Fruit fly (Drosophila melanogaster) whole organism, embryonic: ENCODE measurements around the gene Mrp5.

Source experiments
- Atf6 ChIP-seq: fragments of 200-800 bp; sonication (Bioruptor generic); IDR thresholded peaks from 2 replicates; pipeline ENCODE4 v1.3.6; 2022; ENCODE audit warnings: missing biosample characterization, missing genetic modification characterization
- CG11560 ChIP-seq: fragments of 200-800 bp; sonication (Bioruptor generic); IDR thresholded peaks from 3 replicates; pipeline ENCODE4 v1.3.6; 2022; ENCODE audit warnings: missing biosample characterization, missing genetic modification characterization
- CG12769 ChIP-seq: fragments of 200-800 bp; sonication (Bioruptor generic); optimal IDR thresholded peaks from 2 replicates; lab custom pipeline; 2019; ENCODE audit warnings: missing biosample characterization, mild to moderate bottlenecking, missing genetic modification characterization, moderate library complexity
- CG13123 ChIP-seq: fragments of 200-800 bp; sonication (Bioruptor generic); optimal IDR thresholded peaks from 2 replicates; lab custom pipeline; 2016; ENCODE audit warnings: missing biosample characterization, missing genetic modification characterization
- CG13287 ChIP-seq: fragments of 200-800 bp; sonication (Bioruptor generic); IDR thresholded peaks from 2 replicates; pipeline ENCODE4 v1.3.6; 2022; ENCODE audit warnings: missing biosample characterization, missing genetic modification characterization; ENCODE audit not compliant: partially characterized antibody
- CG14014 ChIP-seq: fragments of 200-800 bp; sonication (Bioruptor generic); IDR thresholded peaks from 2 replicates; pipeline ENCODE4 v1.3.6; 2022; ENCODE audit warnings: missing biosample characterization, missing genetic modification characterization
- CG14860 ChIP-seq: fragments of 200-800 bp; sonication (Bioruptor generic); IDR thresholded peaks from 3 replicates; pipeline ENCODE4 v1.3.6; 2022; ENCODE audit warnings: missing biosample characterization, missing genetic modification characterization; ENCODE audit not compliant: partially characterized antibody
- CG2116 ChIP-seq: fragments of 200-800 bp; sonication (Bioruptor generic); optimal IDR thresholded peaks from 3 replicates; lab custom pipeline; 2018; ENCODE audit warnings: missing biosample characterization, mild to moderate bottlenecking, missing genetic modification characterization
- CG2120 ChIP-seq: fragments of 200-800 bp; sonication (Bioruptor generic); optimal IDR thresholded peaks from 3 replicates; lab custom pipeline; 2016; ENCODE audit warnings: missing biosample characterization, missing genetic modification characterization
- CG32532 ChIP-seq: fragments of 200-800 bp; sonication (Bioruptor generic); IDR thresholded peaks from 2 replicates; pipeline ENCODE4 v1.3.6; 2022; ENCODE audit warnings: missing biosample characterization, missing genetic modification characterization
- CG4328 ChIP-seq: fragments of 200-800 bp; sonication (Bioruptor generic); optimal IDR thresholded peaks from 3 replicates; lab custom pipeline; 2017; ENCODE audit warnings: missing biosample characterization, missing genetic modification reagents, missing genetic modification characterization
- CG6689 ChIP-seq: fragments of 200-800 bp; sonication (Bioruptor generic); IDR thresholded peaks from 2 replicates; pipeline ENCODE4 v1.3.6; 2022; ENCODE audit warnings: missing biosample characterization, missing genetic modification characterization
- CG9932 ChIP-seq: fragments of 200-800 bp; sonication (Bioruptor generic); IDR thresholded peaks from 2 replicates; pipeline ENCODE4 v1.3.6; 2022; ENCODE audit warnings: missing biosample characterization, missing genetic modification characterization
- CrebB ChIP-seq: fragments of 200-800 bp; sonication (Bioruptor generic); optimal IDR thresholded peaks from 3 replicates; lab custom pipeline; 2018; ENCODE audit warnings: missing biosample characterization, mild to moderate bottlenecking, missing genetic modification characterization
- Deaf1 ChIP-seq: fragments of 200-800 bp; optimal IDR thresholded peaks from 3 replicates; lab custom pipeline; 2019; ENCODE audit warnings: missing biosample characterization, mild to moderate bottlenecking, missing genetic modification characterization, moderate library complexity
- Elba2 ChIP-seq: fragments of 200-800 bp; sonication (Bioruptor generic); optimal IDR thresholded peaks from 3 replicates; lab custom pipeline; 2016; ENCODE audit warnings: missing biosample characterization, missing genetic modification characterization
- Fer1 ChIP-seq: fragments of 200-800 bp; sonication (Bioruptor generic); optimal IDR thresholded peaks from 2 replicates; lab custom pipeline; 2017; ENCODE audit warnings: missing biosample characterization, mild to moderate bottlenecking, missing genetic modification characterization
- H2.0 ChIP-seq: fragments of 200-800 bp; sonication (Bioruptor generic); IDR thresholded peaks from 2 replicates; pipeline ENCODE4 v1.3.6; 2022; ENCODE audit warnings: missing biosample characterization, missing genetic modification characterization
- MTF-1 ChIP-seq: fragments of 200-800 bp; sonication (Bioruptor generic); optimal IDR thresholded peaks from 2 replicates; lab custom pipeline; 2018; ENCODE audit warnings: missing biosample characterization, mild to moderate bottlenecking, missing genetic modification characterization, borderline replicate concordance
- Mad ChIP-seq: fragments of 200-800 bp; sonication (Bioruptor generic); optimal IDR thresholded peaks from 2 replicates; lab custom pipeline; 2016; ENCODE audit warnings: missing biosample characterization, missing genetic modification characterization
- Mrtf ChIP-seq: fragments of 200-800 bp; sonication (Bioruptor generic); IDR thresholded peaks from 3 replicates; pipeline ENCODE4 v1.3.6; 2022; ENCODE audit warnings: missing biosample characterization, missing genetic modification characterization
- Pdp1 ChIP-seq, 2 experiments: fragments of 200-800 bp; sonication (Bioruptor generic); optimal IDR thresholded peaks; 3 replicates each; lab custom pipeline; 2016; ENCODE audit warnings: missing biosample characterization in 2 of 2, missing genetic modification characterization in 2 of 2, mild to moderate bottlenecking in 1 of 2, moderate library complexity in 1 of 2
- Sox102F ChIP-seq: fragments of 200-800 bp; sonication (Bioruptor generic); optimal IDR thresholded peaks from 2 replicates; lab custom pipeline; 2018; ENCODE audit warnings: missing biosample characterization, mild to moderate bottlenecking, missing genetic modification characterization, moderate library complexity
- bab2 ChIP-seq: fragments of 200-800 bp; sonication (Bioruptor generic); optimal IDR thresholded peaks from 2 replicates; lab custom pipeline; 2016; ENCODE audit warnings: missing biosample characterization, missing genetic modification characterization
- caup ChIP-seq: fragments of 200-800 bp; sonication (Bioruptor generic); optimal IDR thresholded peaks from 3 replicates; lab custom pipeline; 2017; ENCODE audit warnings: missing biosample characterization, mild to moderate bottlenecking, missing genetic modification characterization, moderate library complexity; ENCODE audit not compliant: severe bottlenecking
- chinmo ChIP-seq: fragments of 200-800 bp; sonication (Bioruptor generic); IDR thresholded peaks from 4 replicates; pipeline ENCODE4 v1.3.6; 2022; ENCODE audit warnings: missing biosample characterization, missing genetic modification characterization; ENCODE audit not compliant: partially characterized antibody
- dysf ChIP-seq: fragments of 200-800 bp; sonication (Bioruptor generic); IDR thresholded peaks from 3 replicates; pipeline ENCODE4 v1.3.6; 2022; ENCODE audit warnings: missing biosample characterization, missing genetic modification characterization
- eve ChIP-seq, 2 experiments: fragments of >200 bp; optimal IDR thresholded peaks; 2 replicates each; lab custom pipeline; 2017; ENCODE audit warnings: missing biosample characterization in 2 of 2, missing genetic modification characterization in 2 of 2
- ftz-f1 ChIP-seq: fragments of 200-800 bp; sonication (Bioruptor generic); optimal IDR thresholded peaks from 2 replicates; lab custom pipeline; 2016; ENCODE audit warnings: missing biosample characterization, missing genetic modification characterization
- gem ChIP-seq: fragments of 200-800 bp; sonication (Bioruptor generic); optimal IDR thresholded peaks from 2 replicates; lab custom pipeline; 2019; ENCODE audit warnings: missing biosample characterization, mild to moderate bottlenecking, missing genetic modification characterization, moderate library complexity
- grau ChIP-seq: fragments of 200-800 bp; optimal IDR thresholded peaks from 3 replicates; lab custom pipeline; 2019; ENCODE audit warnings: missing biosample characterization, mild to moderate bottlenecking, missing genetic modification characterization, moderate library complexity
- insv ChIP-seq, 2 experiments: fragments of 200-800 bp; sonication (Bioruptor generic); optimal IDR thresholded peaks; 3 replicates each; lab custom pipeline; 2016 to 2018; ENCODE audit warnings: missing biosample characterization in 2 of 2, missing genetic modification characterization in 2 of 2
- lilli ChIP-seq: fragments of 200-800 bp; sonication (Bioruptor generic); optimal IDR thresholded peaks from 3 replicates; lab custom pipeline; 2016; ENCODE audit warnings: missing biosample characterization, missing genetic modification characterization
- nau ChIP-seq: fragments of 200-800 bp; sonication (Bioruptor generic); optimal IDR thresholded peaks from 3 replicates; lab custom pipeline; 2017; ENCODE audit warnings: missing biosample characterization, mild to moderate bottlenecking, missing genetic modification characterization, missing genetic modification reagents
- nerfin-2 ChIP-seq: fragments of 200-800 bp; sonication (Bioruptor generic); IDR thresholded peaks from 2 replicates; pipeline ENCODE4 v1.3.6; 2022; ENCODE audit warnings: missing biosample characterization, missing genetic modification characterization; ENCODE audit not compliant: partially characterized antibody
- oc ChIP-seq: fragments of 200-800 bp; sonication (Bioruptor generic); optimal IDR thresholded peaks from 2 replicates; lab custom pipeline; 2018; ENCODE audit warnings: missing biosample characterization, mild to moderate bottlenecking, missing genetic modification characterization, moderate library complexity
- pan ChIP-seq, 4 experiments: fragments of >200 bp in 3 of 4; fragments of 200-800 bp in 1 of 4; sonication (Bioruptor generic) in 1 of 4; optimal IDR thresholded peaks in 3 of 4; IDR thresholded peaks in 1 of 4; 2 replicates each; pipeline versions ENCODE4 v1.3.6 to Lab custom; 2017 to 2022; ENCODE audit warnings: missing biosample characterization in 2 of 4, missing genetic modification characterization in 2 of 4, mixed read lengths in 1 of 4
- ranshi ChIP-seq: fragments of 200-800 bp; sonication (Bioruptor generic); IDR thresholded peaks from 2 replicates; pipeline ENCODE4 v1.3.6; 2022; ENCODE audit warnings: missing biosample characterization, missing genetic modification characterization
- slbo ChIP-seq: fragments of 200-800 bp; sonication (Bioruptor generic); IDR thresholded peaks from 2 replicates; pipeline ENCODE4 v1.3.6; 2022; ENCODE audit warnings: missing biosample characterization, missing genetic modification characterization
- sob ChIP-seq: fragments of 200-800 bp; sonication (Bioruptor generic); IDR thresholded peaks from 2 replicates; pipeline ENCODE4 v1.3.6; 2022; ENCODE audit warnings: missing biosample characterization, missing genetic modification characterization
- sqz ChIP-seq: fragments of 200-800 bp; sonication (Bioruptor generic); optimal IDR thresholded peaks from 3 replicates; lab custom pipeline; 2018; ENCODE audit warnings: missing biosample characterization, mild to moderate bottlenecking, missing genetic modification characterization
- sr ChIP-seq: fragments of 200-800 bp; sonication (Bioruptor generic); IDR thresholded peaks from 3 replicates; pipeline ENCODE4 v1.3.6; 2022; ENCODE audit warnings: missing biosample characterization, missing genetic modification characterization
- tgo ChIP-seq: fragments of 200-800 bp; sonication (Bioruptor generic); IDR thresholded peaks from 3 replicates; pipeline ENCODE4 v1.3.6; 2022; ENCODE audit warnings: missing biosample characterization, missing genetic modification characterization
- z ChIP-seq: fragments of 200-800 bp; sonication (Bioruptor generic); IDR thresholded peaks from 3 replicates; pipeline ENCODE4 v1.3.6; 2022; ENCODE audit warnings: missing biosample characterization, missing genetic modification characterization

Gene Mrp5

DNA sequence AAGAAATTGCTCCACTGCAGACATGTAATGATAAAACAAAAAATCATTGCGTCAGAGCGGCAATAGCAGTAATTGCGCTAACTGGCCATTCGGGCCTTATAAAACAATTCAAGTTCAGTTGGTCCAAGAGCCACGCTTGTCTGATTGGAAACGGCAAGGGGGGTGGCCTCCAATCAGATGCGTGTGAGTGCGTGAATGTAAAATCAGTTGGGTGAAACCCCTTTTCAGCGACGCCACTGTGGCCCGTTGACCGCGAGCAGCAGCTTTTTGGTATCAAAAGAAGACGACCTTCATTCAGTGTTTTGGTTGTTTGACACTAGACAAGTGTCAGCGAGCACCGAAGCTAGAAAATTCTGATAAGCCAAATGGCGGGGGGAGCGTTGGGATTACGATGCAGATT is 26.9 kb upstream of the Mrp5 start (continued):
- TF ChIP-seq pan (optimal IDR thresholded peaks at IDR 0.05; lab: Kevin White, UChicago) (no peak), pan (GFP tag; optimal IDR thresholded peaks at IDR 0.05 in 1 of 2, IDR thresholded peaks at IDR 0.05 in 1 of 2) (peak in 1 of 2 experiments; percentile 44), Pdp1 (GFP tag; optimal IDR thresholded peaks at IDR 0.05; lab: Kevin White, UChicago) (peak in 1 of 2 experiments; percentile 39), Fer1 (GFP tag; lab: Kevin White, UChicago) (peak; percentile 43), CG11560 (0 out of 3 replicates have a peak, but pooled peaks have one; percentile 12), CG32532 (GFP tag; lab: Robert Waterston, UW) (peak; percentile 47; the same call in 1 of the 2 replicates), slbo (GFP tag; lab: Robert Waterston, UW) (peak; percentile 41), tgo (peak; percentile 19; the same call in 1 of the 3 replicates), grau (tag; lab: Kevin White, UChicago) (no peak), sr (0 out of 3 replicates have a peak, but pooled peaks have one; percentile 22), CrebB (tag; lab: Kevin White, UChicago) (peak; percentile 18), Mrtf (GFP tag; lab: Robert Waterston, UW) (0 out of 3 replicates have a peak, but pooled peaks have one; percentile 40), CG13287 (GFP tag; lab: Robert Waterston, UW) (peak; percentile 14; the same call in 1 of the 2 replicates), chinmo (GFP tag; lab: Robert Waterston, UW) (peak; percentile 83; the same call in 3 of the 4 replicates), sqz (GFP tag; lab: Kevin White, UChicago) (no peak), lilli (GFP tag; lab: Kevin White, UChicago) (peak; percentile 7), ranshi (GFP tag; lab: Robert Waterston, UW) (peak; percentile 24; the same call in 1 of the 2 replicates), dysf (GFP tag; lab: Robert Waterston, UW) (peak; percentile 38; the same call in 2 of the 3 replicates), nerfin-2 (GFP tag; lab: Robert Waterston, UW) (no peak), CG9932 (GFP tag; lab: Robert Waterston, UW) (peak; percentile 35), insv (GFP tag; optimal IDR thresholded peaks at IDR 0.05; lab: Kevin White, UChicago) (peak; percentile 82 to 97), Deaf1 (tag; lab: Kevin White, UChicago) (no peak), MTF-1 (peak; percentile 16), caup (GFP tag; lab: Kevin White, UChicago) (peak; percentile 9), CG2120 (GFP tag; lab: Kevin White, UChicago) (peak; percentile 31), ftz-f1 (GFP tag; lab: Kevin White, UChicago) (peak; percentile 91), bab2 (GFP tag; lab: Kevin White, UChicago) (no peak), nau (GFP tag; lab: Kevin White, UChicago) (no peak), sob (GFP tag; lab: Robert Waterston, UW) (peak; percentile 49; the same call in 1 of the 2 replicates), Atf6 (GFP tag; lab: Robert Waterston, UW) (peak; percentile 19; the same call in 1 of the 2 replicates), gem (tag; lab: Kevin White, UChicago) (no peak), Elba2 (GFP tag; lab: Kevin White, UChicago) (peak; percentile 28), z (GFP tag; lab: Robert Waterston, UW) (no peak), CG14014 (GFP tag; lab: Robert Waterston, UW) (peak; percentile 65; the same call in 1 of the 2 replicates), CG12769 (tag; lab: Kevin White, UChicago) (peak; percentile 61)

DNA sequence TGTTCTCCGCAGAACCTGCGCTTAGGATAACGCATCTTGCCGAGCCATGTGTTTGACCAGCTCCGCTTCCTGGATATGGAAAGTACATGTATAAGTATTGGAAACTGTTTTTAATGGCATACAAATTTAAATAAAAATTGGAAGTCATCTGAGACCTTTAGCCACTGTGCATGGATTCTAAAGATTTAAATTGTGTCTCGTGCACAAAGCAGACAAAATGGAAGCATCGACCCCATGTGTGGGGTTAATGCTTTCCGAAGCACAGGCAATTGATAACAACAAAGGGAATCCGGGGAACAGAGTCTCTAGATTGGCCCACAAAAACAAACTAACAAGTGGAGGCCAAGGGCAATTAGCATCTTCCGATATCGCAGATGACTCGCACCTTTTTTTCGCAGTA is 26.3 kb upstream of the Mrp5 start:
- TF ChIP-seq Sox102F (GFP tag; lab: Kevin White, UChicago), result no peak
- no peak for TF ChIP-seq CG14860 (GFP tag; lab: Robert Waterston, UW)
- TF ChIP-seq CG13123 (GFP tag; lab: Kevin White, UChicago), result no peak
- no peak for TF ChIP-seq CG6689 (GFP tag; lab: Robert Waterston, UW)
- TF ChIP-seq H2.0, result no peak
- no peak for TF ChIP-seq oc
- no peak for TF ChIP-seq CG2116 (GFP tag; lab: Kevin White, UChicago)
- TF ChIP-seq Mad (GFP tag; lab: Kevin White, UChicago), result no peak
- no peak for TF ChIP-seq CG4328 (GFP tag; lab: Kevin White, UChicago)
- TF ChIP-seq eve (GFP tag; optimal IDR thresholded peaks at IDR 0.05; lab: Kevin White, UChicago), result no peak
